ENCODE assay signal across 4 worm cellular contexts in genomic region chrX:16209660-16210059, ce11.
TF ChIP-seq lines count a peak whose summit lies in the region.

No protein-coding gene starts in this region.

TF ChIP-seq in whole organism, L2 larva, 48 proteins besides CTCF, POLR2A, EP300 and RAD21 (continues in another document):
- TF ChIP-seq lsy-2 (tag; optimal IDR thresholded peaks at IDR 0.05; lab: Kevin White, UChicago) (peak; percentile 72 to 81), C34F6.9 (tag; optimal IDR thresholded peaks at IDR 0.05; lab: Kevin White, UChicago) (peak; percentile 70), ztf-11 (tag; optimal IDR thresholded peaks at IDR 0.05; lab: Kevin White, UChicago) (peak; percentile 20), nhr-129 (tag; optimal IDR thresholded peaks at IDR 0.05; lab: Kevin White, UChicago) (peak; percentile 95), sem-4 (tag; optimal IDR thresholded peaks at IDR 0.05; lab: Kevin White, UChicago) (peak; percentile 72), nhr-25 (tag; optimal IDR thresholded peaks at IDR 0.05; lab: Kevin White, UChicago) (peak; percentile 64), sma-9 (GFP tag; optimal IDR thresholded peaks at IDR 0.05; lab: Kevin White, UChicago) (peak; percentile 80), sma-9 (tag; optimal IDR thresholded peaks at IDR 0.05; lab: Kevin White, UChicago) (no peak), ceh-16 (tag; optimal IDR thresholded peaks at IDR 0.05; lab: Kevin White, UChicago) (no peak), sma-3 (GFP tag; optimal IDR thresholded peaks at IDR 0.05; lab: Kevin White, UChicago) (peak; percentile 85), egl-27 (tag; optimal IDR thresholded peaks at IDR 0.05; lab: Kevin White, UChicago) (peak; percentile 61), crh-2 (tag; optimal IDR thresholded peaks at IDR 0.05; lab: Kevin White, UChicago) (peak; percentile 88), nhr-6 (tag; optimal IDR thresholded peaks at IDR 0.05; lab: Kevin White, UChicago) (peak; percentile 71), lin-13 (GFP tag; optimal IDR thresholded peaks at IDR 0.05; lab: Kevin White, UChicago) (peak; percentile 77), peb-1 (tag; optimal IDR thresholded peaks at IDR 0.05; lab: Kevin White, UChicago) (no peak), snpc-4 (tag; optimal IDR thresholded peaks at IDR 0.05; lab: Kevin White, UChicago) (peak; percentile 86), unc-55 (GFP tag; optimal IDR thresholded peaks at IDR 0.05; lab: Kevin White, UChicago) (peak; percentile 91), zag-1 (tag; optimal IDR thresholded peaks at IDR 0.05; lab: Kevin White, UChicago) (peak; percentile 42), ceh-82 (tag; optimal IDR thresholded peaks at IDR 0.05; lab: Kevin White, UChicago) (peak; percentile 61), dmd-4 (tag; optimal IDR thresholded peaks at IDR 0.05; lab: Kevin White, UChicago) (no peak), lin-11 (tag; optimal IDR thresholded peaks at IDR 0.05; lab: Kevin White, UChicago) (peak; percentile 84), nhr-77 (tag; optimal IDR thresholded peaks at IDR 0.05; lab: Kevin White, UChicago) (peak; percentile 70), nhr-11 (tag; optimal IDR thresholded peaks at IDR 0.05; lab: Kevin White, UChicago) (no peak)

TF ChIP-seq in whole organism, L4 larva, 104 proteins besides CTCF, POLR2A, EP300 and RAD21 (continues in another document):
- TF ChIP-seq aly-2 (tag; optimal IDR thresholded peaks at IDR 0.05; lab: Kevin White, UChicago) (no peak), F49E8.2 (tag; optimal IDR thresholded peaks at IDR 0.05; lab: Kevin White, UChicago; ENCODE audit: borderline replicate concordance) (peak; percentile 39), hlh-30 (tag; optimal IDR thresholded peaks at IDR 0.05; lab: Kevin White, UChicago; ENCODE audit: insufficient read depth) (peak; percentile 93), F10B5.3 (tag; optimal IDR thresholded peaks at IDR 0.05; lab: Kevin White, UChicago) (peak; percentile 87), F44E2.7 (GFP tag; IDR thresholded peaks at IDR 0.05; lab: Robert Waterston, UW) (peak; percentile 91), zip-2 (tag; optimal IDR thresholded peaks at IDR 0.05; lab: Kevin White, UChicago) (peak; percentile 89), R02D3.7 (tag; optimal IDR thresholded peaks at IDR 0.05; lab: Kevin White, UChicago) (no peak), lim-7 (GFP tag; IDR thresholded peaks at IDR 0.05; lab: Robert Waterston, UW) (peak; percentile 96), ZK546.5 (tag; optimal IDR thresholded peaks at IDR 0.05; lab: Kevin White, UChicago) (no peak), cey-2 (tag; optimal IDR thresholded peaks at IDR 0.05; lab: Kevin White, UChicago; ENCODE audit: borderline replicate concordance, insufficient read depth) (peak; percentile 47), hif-1 (tag; optimal IDR thresholded peaks at IDR 0.05; lab: Kevin White, UChicago) (peak in 1 of 2 experiments; percentile 48), madf-9 (GFP tag; conservative IDR thresholded peaks at IDR 0.05; lab: Robert Waterston, UW) (peak; percentile 91), nhr-28 (tag; optimal IDR thresholded peaks at IDR 0.05; lab: Kevin White, UChicago) (peak; percentile 62), Y105C5A.15 (GFP tag; IDR thresholded peaks at IDR 0.05; lab: Robert Waterston, UW) (peak; percentile 96), lin-38 (GFP tag; IDR thresholded peaks at IDR 0.05; lab: Robert Waterston, UW) (peak; percentile 86), lin-13 (GFP tag; optimal IDR thresholded peaks at IDR 0.05; lab: Kevin White, UChicago) (peak; percentile 80), fos-1 (tag; optimal IDR thresholded peaks at IDR 0.05; lab: Kevin White, UChicago) (no peak), lin-39 (tag; optimal IDR thresholded peaks at IDR 0.05; lab: Kevin White, UChicago) (no peak), pqm-1 (tag; optimal IDR thresholded peaks at IDR 0.05; lab: Kevin White, UChicago) (no peak), hlh-11 (tag; optimal IDR thresholded peaks at IDR 0.05; lab: Kevin White, UChicago) (peak; percentile 85), ztf-7 (tag; optimal IDR thresholded peaks at IDR 0.05; lab: Kevin White, UChicago) (peak; percentile 90), tag-97 (GFP tag; IDR thresholded peaks at IDR 0.05; lab: Robert Waterston, UW) (no peak), zfp-3 (GFP tag; conservative IDR thresholded peaks at IDR 0.05; lab: Robert Waterston, UW) (peak; percentile 85)

TF ChIP-seq in whole organism, late embryonic, 69 proteins besides CTCF, POLR2A, EP300 and RAD21 (continues in another document):
- TF ChIP-seq elt-4 (tag; optimal IDR thresholded peaks at IDR 0.05; lab: Kevin White, UChicago) (no peak), nhr-232 (tag; optimal IDR thresholded peaks at IDR 0.05; lab: Kevin White, UChicago) (peak; percentile 75), ceh-2 (tag; optimal IDR thresholded peaks at IDR 0.05; lab: Kevin White, UChicago) (peak; percentile 72), fax-1 (tag; optimal IDR thresholded peaks at IDR 0.05; lab: Kevin White, UChicago) (peak; percentile 77), pha-2 (tag; optimal IDR thresholded peaks at IDR 0.05; lab: Kevin White, UChicago) (peak; percentile 84), mec-3 (tag; optimal IDR thresholded peaks at IDR 0.05; lab: Kevin White, UChicago; ENCODE audit: borderline replicate concordance) (no peak), lim-6 (tag; optimal IDR thresholded peaks at IDR 0.05; lab: Kevin White, UChicago) (peak; percentile 36), tbx-2 (tag; optimal IDR thresholded peaks at IDR 0.05; lab: Kevin White, UChicago) (peak; percentile 80), hlh-13 (GFP tag; optimal IDR thresholded peaks at IDR 0.05; lab: Kevin White, UChicago) (peak; percentile 76), ama-1 (optimal IDR thresholded peaks at IDR 0.05; lab: Kevin White, UChicago) (no peak), hlh-8 (tag; optimal IDR thresholded peaks at IDR 0.05; lab: Kevin White, UChicago) (peak; percentile 54), elt-2 (tag; optimal IDR thresholded peaks at IDR 0.05; lab: Kevin White, UChicago) (peak; percentile 92), hlh-6 (tag; optimal IDR thresholded peaks at IDR 0.05; lab: Kevin White, UChicago) (peak; percentile 87), ceh-9 (tag; optimal IDR thresholded peaks at IDR 0.05; lab: Kevin White, UChicago) (peak; percentile 63), ceh-34 (tag; optimal IDR thresholded peaks at IDR 0.05; lab: Kevin White, UChicago) (peak; percentile 73), unc-86 (tag; optimal IDR thresholded peaks at IDR 0.05; lab: Kevin White, UChicago) (peak; percentile 80), sox-4 (tag; optimal IDR thresholded peaks at IDR 0.05; lab: Kevin White, UChicago) (peak; percentile 83), ceh-31 (tag; optimal IDR thresholded peaks at IDR 0.05; lab: Kevin White, UChicago) (peak; percentile 81), ceh-22 (tag; optimal IDR thresholded peaks at IDR 0.05; lab: Kevin White, UChicago) (no peak), hlh-15 (tag; optimal IDR thresholded peaks at IDR 0.05; lab: Kevin White, UChicago) (peak; percentile 61), ceh-18 (tag; optimal IDR thresholded peaks at IDR 0.05; lab: Kevin White, UChicago) (peak; percentile 84), nhr-11 (tag; optimal IDR thresholded peaks at IDR 0.05; lab: Kevin White, UChicago) (no peak), rnt-1 (tag; optimal IDR thresholded peaks at IDR 0.05; lab: Kevin White, UChicago) (peak; percentile 65), odd-2 (tag; optimal IDR thresholded peaks at IDR 0.05; lab: Kevin White, UChicago) (no peak), ttx-3 (tag; optimal IDR thresholded peaks at IDR 0.05; lab: Kevin White, UChicago) (peak; percentile 65), F13H6.1 (tag; optimal IDR thresholded peaks at IDR 0.05; lab: Kevin White, UChicago) (peak; percentile 76)

TF ChIP-seq in whole organism, mixed stage, embryonic, 35 proteins besides CTCF, POLR2A, EP300 and RAD21 (continues in another document):
- TF ChIP-seq lin-13 (tag; optimal IDR thresholded peaks at IDR 0.05; lab: Kevin White, UChicago) (peak; percentile 61), elt-3 (tag; optimal IDR thresholded peaks at IDR 0.05; lab: Kevin White, UChicago) (peak; percentile 10), nhr-28 (tag; optimal IDR thresholded peaks at IDR 0.05; lab: Kevin White, UChicago) (peak; percentile 35), M03D4.4 (tag; optimal IDR thresholded peaks at IDR 0.05; lab: Kevin White, UChicago) (peak; percentile 91), sem-2 (GFP tag; optimal IDR thresholded peaks at IDR 0.05; lab: Kevin White, UChicago) (peak; percentile 82), lin-32 (GFP tag; optimal IDR thresholded peaks at IDR 0.05; lab: Kevin White, UChicago) (peak; percentile 79), ham-2 (GFP tag; optimal IDR thresholded peaks at IDR 0.05; lab: Kevin White, UChicago) (peak; percentile 78), cnd-1 (tag; optimal IDR thresholded peaks at IDR 0.05; lab: Kevin White, UChicago) (peak; percentile 93), nhr-2 (tag; optimal IDR thresholded peaks at IDR 0.05; lab: Kevin White, UChicago) (no peak), nhr-76 (tag; optimal IDR thresholded peaks at IDR 0.05; lab: Kevin White, UChicago) (no peak), unc-62 (GFP tag; optimal IDR thresholded peaks at IDR 0.05; lab: Kevin White, UChicago) (peak; percentile 68), bed-3 (GFP tag; optimal IDR thresholded peaks at IDR 0.05; lab: Kevin White, UChicago) (peak; percentile 75), ceh-43 (GFP tag; optimal IDR thresholded peaks at IDR 0.05; lab: Kevin White, UChicago) (peak; percentile 72), ztf-11 (tag; optimal IDR thresholded peaks at IDR 0.05; lab: Kevin White, UChicago) (peak; percentile 4), mls-2 (tag; optimal IDR thresholded peaks at IDR 0.05; lab: Kevin White, UChicago) (peak; percentile 92), pha-4 (tag; optimal IDR thresholded peaks at IDR 0.05; lab: Kevin White, UChicago) (peak; percentile 17), zip-8 (tag; optimal IDR thresholded peaks at IDR 0.05; lab: Kevin White, UChicago) (no peak), nhr-12 (tag; optimal IDR thresholded peaks at IDR 0.05; lab: Kevin White, UChicago) (no peak), blmp-1 (tag; optimal IDR thresholded peaks at IDR 0.05; lab: Kevin White, UChicago) (no peak), unc-120 (tag; optimal IDR thresholded peaks at IDR 0.05; lab: Kevin White, UChicago; ENCODE audit: poor library complexity, severe bottlenecking) (peak; percentile 62), mab-5 (tag; optimal IDR thresholded peaks at IDR 0.05; lab: Kevin White, UChicago) (no peak), mep-1 (tag; optimal IDR thresholded peaks at IDR 0.05; lab: Kevin White, UChicago) (peak; percentile 54), ceh-39 (tag; optimal IDR thresholded peaks at IDR 0.05; lab: Kevin White, UChicago) (peak; percentile 56), flh-1 (GFP tag; optimal IDR thresholded peaks at IDR 0.05; lab: Kevin White, UChicago) (peak; percentile 51), ceh-83 (GFP tag; optimal IDR thresholded peaks at IDR 0.05; lab: Kevin White, UChicago) (peak; percentile 87), snpc-4 (tag; optimal IDR thresholded peaks at IDR 0.05; lab: Kevin White, UChicago) (no peak), tbx-8 (GFP tag; optimal IDR thresholded peaks at IDR 0.05; lab: Kevin White, UChicago) (peak; percentile 56), drap-1 (GFP tag; optimal IDR thresholded peaks at IDR 0.05; lab: Kevin White, UChicago) (peak; percentile 93), lsy-2 (tag; optimal IDR thresholded peaks at IDR 0.05; lab: Kevin White, UChicago) (peak; percentile 44), unc-39 (tag; optimal IDR thresholded peaks at IDR 0.05; lab: Kevin White, UChicago) (no peak)
